Worm (Caenorhabditis elegans) whole organism, L4 larva: ENCODE results near the gene syd-1.

ENCODE experiments used
- D1046.2 ChIP-seq: fragments of 200-800 bp; sonication (Bioruptor generic); IDR thresholded peaks from 2 replicates; pipeline ENCODE4 v1.3.6; 2022; ENCODE audit warnings: missing genetic modification characterization, missing compliant biosample characterization
- F26F4.8 ChIP-seq: fragments of 200-800 bp; sonication (Bioruptor generic); conservative IDR thresholded peaks from 2 replicates; pipeline ENCODE4 v1.3.6; 2022; ENCODE audit warnings: missing genetic modification characterization, missing compliant biosample characterization
- F44E2.7 ChIP-seq: fragments of 200-800 bp; sonication (Bioruptor generic); IDR thresholded peaks from 2 replicates; pipeline ENCODE4 v2.1.2; 2022; ENCODE audit warnings: missing genetic modification characterization, missing compliant biosample characterization
- R02D3.7 ChIP-seq: fragments of 150-350 bp; sonication (generic microtip); optimal IDR thresholded peaks from 3 replicates; lab custom pipeline; 2014; ENCODE audit warnings: missing biosample characterization, missing genetic modification characterization
- T20F7.1 ChIP-seq: fragments of 200-800 bp; sonication (Bioruptor generic); optimal IDR thresholded peaks from 2 replicates; lab custom pipeline; 2018; ENCODE audit warnings: mild to moderate bottlenecking, missing genetic modification characterization, missing compliant biosample characterization
- T26A8.4 ChIP-seq: fragments of 200-800 bp; sonication (Bioruptor generic); IDR thresholded peaks from 2 replicates; pipeline ENCODE4 v1.3.6; 2022; ENCODE audit warnings: missing genetic modification characterization, missing compliant biosample characterization
- Y105C5A.15 ChIP-seq: fragments of 200-800 bp; sonication (Bioruptor generic); IDR thresholded peaks from 2 replicates; pipeline ENCODE4 v1.3.6; 2022; ENCODE audit warnings: missing genetic modification characterization, missing compliant biosample characterization
- Y5F2A.4 ChIP-seq: fragments of 200-800 bp; sonication (Bioruptor generic); optimal IDR thresholded peaks from 2 replicates; lab custom pipeline; 2018; ENCODE audit warnings: mild to moderate bottlenecking, missing genetic modification characterization, missing compliant biosample characterization
- ZK546.5 ChIP-seq, 2 experiments: sonication (generic microtip); optimal IDR thresholded peaks; 2 replicates each; lab custom pipeline; 2017; ENCODE audit warnings: missing biosample characterization in 2 of 2, missing genetic modification characterization in 2 of 2
- arid-1 ChIP-seq: fragments of 200-800 bp; sonication (Bioruptor generic); conservative IDR thresholded peaks from 2 replicates; pipeline ENCODE4 v1.3.6; 2022; ENCODE audit warnings: missing genetic modification reagents, missing genetic modification characterization, missing compliant biosample characterization
- ceh-44 ChIP-seq: fragments of 200-800 bp; sonication (Bioruptor generic); IDR thresholded peaks from 2 replicates; pipeline ENCODE4 v1.3.6; 2022; ENCODE audit warnings: missing genetic modification reagents, missing genetic modification characterization, missing compliant biosample characterization
- cey-2 ChIP-seq: sonication (generic microtip); optimal IDR thresholded peaks from 3 replicates; lab custom pipeline; 2017; ENCODE audit warnings: missing genetic modification characterization, mild to moderate bottlenecking, missing compliant biosample characterization, antibody characterized with exemption, borderline replicate concordance; ENCODE audit not compliant: insufficient read depth
- dmd-6 ChIP-seq: fragments of 200-800 bp; sonication (Bioruptor generic); IDR thresholded peaks from 2 replicates; pipeline ENCODE4 v1.3.6; 2022; ENCODE audit warnings: missing genetic modification reagents, missing genetic modification characterization, missing compliant biosample characterization
- dmd-9 ChIP-seq: fragments of 200-800 bp; sonication (Bioruptor generic); IDR thresholded peaks from 2 replicates; pipeline ENCODE4 v1.3.6; 2022; ENCODE audit warnings: missing genetic modification reagents, missing genetic modification characterization, missing compliant biosample characterization
- dve-1 ChIP-seq: sonication (generic microtip); optimal IDR thresholded peaks from 2 replicates; lab custom pipeline; 2017; ENCODE audit warnings: antibody characterized with exemption, mild to moderate bottlenecking, missing genetic modification characterization, missing compliant biosample characterization; ENCODE audit not compliant: insufficient read depth
- fkh-10 ChIP-seq: fragments of 150-350 bp; optimal IDR thresholded peaks from 2 replicates; lab custom pipeline; 2014; ENCODE audit warnings: missing biosample characterization, missing genetic modification reagents, missing genetic modification characterization
- fos-1 ChIP-seq: fragments of 150-350 bp; optimal IDR thresholded peaks from 2 replicates; lab custom pipeline; 2014; ENCODE audit warnings: missing biosample characterization, missing genetic modification characterization
- gei-8 ChIP-seq: fragments of 200-800 bp; sonication (Bioruptor generic); optimal IDR thresholded peaks from 2 replicates; lab custom pipeline; 2018; ENCODE audit warnings: mild to moderate bottlenecking, missing genetic modification characterization, missing compliant biosample characterization
- hlh-11 ChIP-seq: fragments of 200-800 bp; sonication (Bioruptor generic); optimal IDR thresholded peaks from 2 replicates; lab custom pipeline; 2018; ENCODE audit warnings: mild to moderate bottlenecking, missing genetic modification characterization, missing compliant biosample characterization
- hlh-30 ChIP-seq: sonication (generic microtip); optimal IDR thresholded peaks from 2 replicates; lab custom pipeline; 2017; ENCODE audit warnings: antibody characterized with exemption, mild to moderate bottlenecking, missing genetic modification characterization, missing compliant biosample characterization; ENCODE audit not compliant: insufficient read depth
- lim-7 ChIP-seq: fragments of 200-800 bp; sonication (Bioruptor generic); IDR thresholded peaks from 2 replicates; pipeline ENCODE4 v1.3.6; 2022; ENCODE audit warnings: missing genetic modification characterization, missing compliant biosample characterization
- lin-13 ChIP-seq: fragments of 150-350 bp; optimal IDR thresholded peaks from 2 replicates; lab custom pipeline; 2014; ENCODE audit warnings: missing biosample characterization, missing genetic modification reagents, missing genetic modification characterization
- lin-15B ChIP-seq: fragments of 150-350 bp; sonication (generic microtip); optimal IDR thresholded peaks from 3 replicates; lab custom pipeline; 2014; ENCODE audit warnings: missing biosample characterization, missing genetic modification characterization
- lin-38 ChIP-seq: fragments of 200-800 bp; sonication (Bioruptor generic); IDR thresholded peaks from 2 replicates; pipeline ENCODE4 v1.3.6; 2022; ENCODE audit warnings: missing genetic modification reagents, missing genetic modification characterization, missing compliant biosample characterization
- lir-3 ChIP-seq: sonication (generic microtip); optimal IDR thresholded peaks from 2 replicates; lab custom pipeline; 2016; ENCODE audit warnings: mild to moderate bottlenecking, missing genetic modification characterization, missing compliant biosample characterization
- madf-5 ChIP-seq, 2 experiments: fragments of 200-800 bp; sonication (Bioruptor generic); IDR thresholded peaks; 2 replicates each; pipeline ENCODE4 v1.3.6; 2022; ENCODE audit warnings: missing compliant biosample characterization in 2 of 2, missing genetic modification characterization in 2 of 2
- mdl-1 ChIP-seq, 2 experiments: fragments of 150-350 bp in 1 of 2; sonication (generic microtip) in 1 of 2; optimal IDR thresholded peaks; 2 replicates each; lab custom pipeline; 2014 to 2017; ENCODE audit warnings: missing biosample characterization in 2 of 2, missing genetic modification characterization in 2 of 2
- mep-1 ChIP-seq: fragments of 150-350 bp; sonication (generic microtip); optimal IDR thresholded peaks from 3 replicates; lab custom pipeline; 2014; ENCODE audit warnings: missing biosample characterization, missing genetic modification characterization
- mes-2 ChIP-seq: sonication (generic microtip); optimal IDR thresholded peaks from 2 replicates; lab custom pipeline; 2016; ENCODE audit warnings: missing genotype, mild to moderate bottlenecking, missing genetic modification characterization, missing compliant biosample characterization; ENCODE audit not compliant: poor library complexity, severe bottlenecking
- mxl-2 ChIP-seq: fragments of 200-800 bp; sonication (Bioruptor generic); conservative IDR thresholded peaks from 2 replicates; pipeline ENCODE4 v1.3.6; 2022; ENCODE audit warnings: missing genetic modification reagents, missing genetic modification characterization, missing compliant biosample characterization
- nhr-111 ChIP-seq: fragments of 200-800 bp; sonication (Bioruptor generic); optimal IDR thresholded peaks from 2 replicates; lab custom pipeline; 2018; ENCODE audit warnings: mild to moderate bottlenecking, missing genetic modification characterization, missing compliant biosample characterization
- nhr-237 ChIP-seq: sonication (generic microtip); optimal IDR thresholded peaks from 2 replicates; lab custom pipeline; 2017; ENCODE audit warnings: missing biosample characterization, missing genetic modification characterization
- nhr-28 ChIP-seq: fragments of 150-350 bp; optimal IDR thresholded peaks from 2 replicates; lab custom pipeline; 2014; ENCODE audit warnings: missing biosample characterization, missing genetic modification characterization
- nhr-41 ChIP-seq: fragments of 200-800 bp; sonication (Bioruptor generic); IDR thresholded peaks from 2 replicates; pipeline ENCODE4 v1.3.6; 2022; ENCODE audit warnings: missing genetic modification reagents, missing genetic modification characterization, missing compliant biosample characterization
- nhr-77 ChIP-seq: fragments of 150-350 bp; optimal IDR thresholded peaks from 2 replicates; lab custom pipeline; 2014; ENCODE audit warnings: missing biosample characterization, missing genetic modification characterization
- pqm-1 ChIP-seq: sonication (generic microtip); optimal IDR thresholded peaks from 2 replicates; lab custom pipeline; 2017; ENCODE audit warnings: missing biosample characterization, missing genetic modification characterization
- snpc-1.2 ChIP-seq: fragments of 200-800 bp; sonication (Bioruptor generic); IDR thresholded peaks from 2 replicates; pipeline ENCODE4 v1.3.6; 2022; ENCODE audit warnings: missing genetic modification reagents, missing genetic modification characterization, missing compliant biosample characterization
- spr-3 ChIP-seq: fragments of 200-800 bp; sonication (Bioruptor generic); optimal IDR thresholded peaks from 2 replicates; lab custom pipeline; 2018; ENCODE audit warnings: mild to moderate bottlenecking, missing genetic modification characterization, missing compliant biosample characterization
- tra-1 ChIP-seq: fragments of 200-800 bp; sonication (Bioruptor generic); IDR thresholded peaks from 2 replicates; pipeline ENCODE4 v1.3.6; 2022; ENCODE audit warnings: missing genetic modification reagents, missing genetic modification characterization, missing compliant biosample characterization
- unc-39 ChIP-seq: sonication (generic microtip); optimal IDR thresholded peaks from 2 replicates; lab custom pipeline; 2017; ENCODE audit warnings: missing biosample characterization, missing genetic modification characterization
- unc-62 ChIP-seq, 3 experiments: fragments of 150-350 bp in 1 of 3; sonication (generic microtip); optimal IDR thresholded peaks in 2 of 3; peaks in 1 of 3; 1 replicate in 1 of 3; 2 replicates in 2 of 3; lab custom pipeline; 2014 to 2017; ENCODE audit warnings: missing biosample characterization in 3 of 3, missing genetic modification characterization in 3 of 3, missing genetic modification reagents in 3 of 3, missing genotype in 1 of 3
- zag-1 ChIP-seq: fragments of 150-350 bp; optimal IDR thresholded peaks from 2 replicates; lab custom pipeline; 2014; ENCODE audit warnings: missing biosample characterization, missing genetic modification characterization
- zfp-2 ChIP-seq: sonication (generic microtip); optimal IDR thresholded peaks from 2 replicates; lab custom pipeline; 2016; ENCODE audit warnings: mild to moderate bottlenecking, missing genetic modification characterization, missing compliant biosample characterization
- zfp-3 ChIP-seq: fragments of 200-800 bp; sonication (Bioruptor generic); conservative IDR thresholded peaks from 2 replicates; pipeline ENCODE4 v1.3.6; 2022; ENCODE audit warnings: missing genetic modification reagents, missing genetic modification characterization, missing compliant biosample characterization
- ztf-11 ChIP-seq: fragments of 150-350 bp; optimal IDR thresholded peaks from 2 replicates; lab custom pipeline; 2014; ENCODE audit warnings: missing biosample characterization, missing genetic modification characterization
- ztf-7 ChIP-seq: fragments of 150-350 bp; optimal IDR thresholded peaks from 2 replicates; lab custom pipeline; 2014; ENCODE audit warnings: missing biosample characterization, missing genetic modification characterization

Gene syd-1

DNA sequence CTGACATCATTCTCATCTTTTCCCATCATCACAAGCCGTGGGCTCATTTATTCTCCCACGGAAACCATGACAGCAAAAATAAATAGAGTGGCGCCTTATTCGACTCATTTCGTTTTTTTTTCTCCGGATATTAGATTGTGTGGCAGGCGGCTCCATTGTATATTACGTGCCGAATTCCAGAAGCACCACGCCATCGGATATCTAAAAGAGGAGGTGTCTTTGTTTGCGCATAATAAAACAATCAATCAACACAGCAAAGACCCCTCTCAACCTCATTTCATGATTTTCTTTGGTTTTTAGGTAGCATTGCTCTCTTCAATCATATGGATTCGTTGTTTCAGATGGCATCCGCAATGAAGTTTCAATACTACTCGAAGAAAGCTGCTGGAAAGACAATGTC is 45.7 kb downstream of the syd-1 start, which contains the start of gene tph-1:
TSS of gene tph-1 (plus strand) at position 301 of the 400 bp plus-strand sequence.
- no peak for TF ChIP-seq zfp-3
- TF ChIP-seq Y5F2A.4 (GFP tag; lab: Kevin White, UChicago): no peak
- TF ChIP-seq D1046.2 (GFP tag; lab: Robert Waterston, UW): no peak
- no peak for TF ChIP-seq dmd-9 (GFP tag; lab: Robert Waterston, UW)
- no peak for TF ChIP-seq mep-1 (tag; lab: Kevin White, UChicago)
- no peak for TF ChIP-seq T20F7.1 (GFP tag; lab: Kevin White, UChicago)
- TF ChIP-seq ZK546.5 (tag; optimal IDR thresholded peaks at IDR 0.05; lab: Kevin White, UChicago): no peak
- TF ChIP-seq dmd-6 (GFP tag; lab: Robert Waterston, UW): no peak
- TF ChIP-seq nhr-77 (tag; lab: Kevin White, UChicago): no peak
- TF ChIP-seq ztf-11 (tag; lab: Kevin White, UChicago): no peak
- TF ChIP-seq mdl-1 (tag; optimal IDR thresholded peaks at IDR 0.05; lab: Kevin White, UChicago): no peak
- no peak for TF ChIP-seq lin-38
- no peak for TF ChIP-seq nhr-28
- TF ChIP-seq nhr-237 (tag; lab: Kevin White, UChicago): no peak
- no peak for TF ChIP-seq mxl-2 (GFP tag; lab: Robert Waterston, UW)

DNA sequence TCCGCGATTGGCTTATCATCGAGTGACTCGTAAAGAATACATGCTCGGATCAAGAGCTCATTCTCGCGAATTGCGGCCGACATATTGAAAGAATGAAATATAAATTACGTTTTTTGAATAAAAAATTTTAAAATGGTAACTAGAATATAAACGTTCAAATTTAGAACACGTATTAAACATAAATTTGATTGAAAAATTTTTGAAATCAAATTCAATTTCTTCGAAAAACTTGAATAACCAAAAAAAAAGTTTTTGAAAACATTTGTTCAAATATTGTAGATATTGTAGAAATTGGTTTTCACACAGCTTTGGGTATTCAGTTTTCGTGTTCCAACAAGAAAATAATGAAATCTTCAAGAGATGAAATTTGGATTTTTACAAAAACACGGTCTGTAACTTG is 46.7 kb downstream of the syd-1 start, which contains the start of gene fbxa-224:
TSS of gene fbxa-224 (minus strand) at position 101 of the 400 bp plus-strand sequence.
- TF ChIP-seq gei-8 (GFP tag; lab: Kevin White, UChicago) (no peak), nhr-28 (no peak), hlh-30 (tag; lab: Kevin White, UChicago) (no peak), mes-2 (tag; lab: Kevin White, UChicago) (no peak), Y105C5A.15 (GFP tag; lab: Robert Waterston, UW) (no peak), ZK546.5 (tag; optimal IDR thresholded peaks at IDR 0.05; lab: Kevin White, UChicago) (no peak), fkh-10 (GFP tag; lab: Kevin White, UChicago) (no peak), zag-1 (tag; lab: Kevin White, UChicago) (no peak), fos-1 (no peak), lir-3 (tag; lab: Kevin White, UChicago) (no peak)

DNA sequence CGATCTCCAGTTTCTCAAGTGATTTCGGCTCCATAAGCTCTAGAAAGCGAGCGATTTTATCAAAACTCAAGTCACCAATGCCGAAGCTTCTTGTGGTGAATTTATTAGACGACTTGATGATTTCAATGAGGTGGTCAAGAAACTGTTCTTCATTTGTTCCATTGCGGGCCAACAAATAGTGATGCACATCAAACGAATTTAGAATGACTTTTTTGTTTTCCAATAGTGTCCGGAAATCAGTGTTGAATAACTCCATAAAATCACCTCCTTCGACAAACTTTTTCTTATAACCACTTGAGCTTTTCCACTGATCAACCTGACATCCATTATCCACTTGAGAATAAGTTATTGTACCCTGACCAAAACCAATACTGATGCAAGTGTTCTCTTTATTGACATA is 47.4 kb downstream of the syd-1 start:
- peak in 1 of 2 experiments; percentile 96 for TF ChIP-seq unc-62 (GFP tag; optimal IDR thresholded peaks at IDR 0.05 in 1 of 2; lab: Kevin White, UChicago)
- TF ChIP-seq unc-62 (tag; optimal IDR thresholded peaks at IDR 0.05; lab: Kevin White, UChicago): no peak
- TF ChIP-seq snpc-1.2: no peak

DNA sequence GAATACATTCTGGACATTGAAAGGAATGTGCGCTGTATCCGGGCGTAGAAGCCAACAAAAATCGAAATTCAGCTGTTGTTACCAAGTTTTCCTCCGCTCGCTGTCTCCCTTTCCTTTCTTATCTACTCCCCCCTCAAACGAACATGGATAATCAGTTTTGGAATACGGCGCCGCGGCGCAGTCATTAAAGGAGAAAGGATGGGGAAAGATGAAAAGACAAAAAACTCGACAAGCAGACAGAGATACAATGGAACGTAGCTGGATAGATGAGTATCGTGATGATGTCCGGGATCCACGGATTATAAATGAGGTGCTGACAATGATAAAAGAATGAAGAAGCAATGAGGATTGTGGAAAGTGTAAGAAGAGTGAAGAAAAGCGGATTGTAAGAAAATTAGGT is 49.3 kb downstream of the syd-1 start:
- no peak for TF ChIP-seq F44E2.7
- no peak for TF ChIP-seq tra-1 (GFP tag; lab: Robert Waterston, UW)
- TF ChIP-seq mep-1 (tag; lab: Kevin White, UChicago): no peak
- TF ChIP-seq ztf-7: no peak
- no peak for TF ChIP-seq madf-5 (GFP tag; IDR thresholded peaks at IDR 0.05; lab: Robert Waterston, UW)
- TF ChIP-seq dve-1 (tag; lab: Kevin White, UChicago): no peak
- TF ChIP-seq lim-7: no peak
- TF ChIP-seq F26F4.8 (GFP tag; lab: Robert Waterston, UW): no peak
- TF ChIP-seq hlh-11 (tag; lab: Kevin White, UChicago): peak; percentile 58
- TF ChIP-seq nhr-41 (GFP tag; lab: Robert Waterston, UW): no peak
- TF ChIP-seq lin-15B (tag; lab: Kevin White, UChicago): no peak
- TF ChIP-seq lin-13: no peak
- TF ChIP-seq spr-3 (GFP tag; lab: Kevin White, UChicago): no peak
- TF ChIP-seq zfp-3: no peak
- peak; percentile 42 for TF ChIP-seq nhr-28
- no peak for TF ChIP-seq R02D3.7 (tag; lab: Kevin White, UChicago)
- no peak for TF ChIP-seq gei-8 (GFP tag; lab: Kevin White, UChicago)
- TF ChIP-seq unc-39 (tag; lab: Kevin White, UChicago): no peak
- peak; percentile 53; the same call in 1 of the 2 replicates for TF ChIP-seq T26A8.4 (GFP tag; lab: Robert Waterston, UW)
- no peak for TF ChIP-seq pqm-1
- no peak for TF ChIP-seq nhr-111 (GFP tag; lab: Kevin White, UChicago)
- no peak for TF ChIP-seq cey-2
- TF ChIP-seq zfp-2 (tag; lab: Kevin White, UChicago): no peak
- TF ChIP-seq arid-1 (GFP tag; lab: Robert Waterston, UW): no peak
- no peak for TF ChIP-seq ceh-44 (GFP tag; lab: Robert Waterston, UW)
